Worm (Caenorhabditis elegans): ENCODE measurements around the gene pqn-39.

The pqn-39 gene

ce11 chrX:13920374-13920986, 48.0 kb downstream of the pqn-39 start:
- TF ChIP-seq him-1 (tag; optimal IDR thresholded peaks at IDR 0.05) (no peak), dao-5 (tag; optimal IDR thresholded peaks at IDR 0.05) (no peak), W03F9.2 (tag; optimal IDR thresholded peaks at IDR 0.05) (no peak)

- no peak for TF ChIP-seq dao-5 (tag; optimal IDR thresholded peaks at IDR 0.05)
- no peak for TF ChIP-seq W03F9.2 (tag; optimal IDR thresholded peaks at IDR 0.05)
- no peak for TF ChIP-seq him-1 (tag; optimal IDR thresholded peaks at IDR 0.05)
Measured at ce11 chrX:13918143-13918542, 50.3 kb downstream of the pqn-39 start.

- TF ChIP-seq dao-5 (tag; optimal IDR thresholded peaks at IDR 0.05) (no peak), W03F9.2 (tag; optimal IDR thresholded peaks at IDR 0.05) (peak; percentile 49)
Measured at ce11 chrX:13917121-13917755, 51.2 kb downstream of the pqn-39 start, which contains the start of gene ekl-5. Gene ekl-5 (minus strand): TSS chrX:13917171.

Data from whole organism, L4/young adult.